Worm (Caenorhabditis elegans) whole organism, young adult: Measurements from ENCODE around the gene fbxa-24.

Experiments
- F52B5.7 ChIP-seq: sonication (generic microtip); optimal IDR thresholded peaks from 2 replicates; lab custom pipeline; 2016; ENCODE audit warnings: mild to moderate bottlenecking, missing genetic modification characterization, missing compliant biosample characterization
- ccch-3 ChIP-seq: fragments of 200-800 bp; sonication (Bioruptor generic); optimal IDR thresholded peaks from 2 replicates; lab custom pipeline; 2018; ENCODE audit warnings: mild to moderate bottlenecking, missing genetic modification characterization, missing compliant biosample characterization
- dpl-1 ChIP-seq: fragments of 150-350 bp; optimal IDR thresholded peaks from 2 replicates; lab custom pipeline; 2014; ENCODE audit warnings: missing biosample characterization, missing genetic modification reagents, missing genetic modification characterization
- gei-17 ChIP-seq: fragments of 200-800 bp; sonication (Bioruptor generic); optimal IDR thresholded peaks from 2 replicates; lab custom pipeline; 2018; ENCODE audit warnings: mild to moderate bottlenecking, missing genetic modification characterization, missing compliant biosample characterization
- him-1 ChIP-seq: sonication (generic microtip); optimal IDR thresholded peaks from 2 replicates; lab custom pipeline; 2016; ENCODE audit warnings: missing genotype, missing genetic modification reagents, missing genetic modification characterization, missing compliant biosample characterization
- hmg-1.2 ChIP-seq: fragments of 200-800 bp; sonication (Bioruptor generic); IDR thresholded peaks from 2 replicates; pipeline ENCODE4 v1.3.6; 2022; ENCODE audit warnings: missing genetic modification reagents, missing genetic modification characterization, missing compliant biosample characterization
- snpc-4 ChIP-seq, 5 experiments: fragments of 150-350 bp in 1 of 5; sonication (generic microtip) in 4 of 5; optimal IDR thresholded peaks; 2 replicates each; lab custom pipeline; 2014 to 2018; ENCODE audit warnings: missing genetic modification characterization in 5 of 5, missing biosample characterization in 3 of 5, antibody characterized with exemption in 2 of 5, mild to moderate bottlenecking in 2 of 5, missing compliant biosample characterization in 2 of 5, missing genotype in 2 of 5, moderate library complexity in 2 of 5, missing genetic modification reagents in 1 of 5
- unc-130 ChIP-seq: sonication (generic microtip); optimal IDR thresholded peaks from 2 replicates; lab custom pipeline; 2016; ENCODE audit warnings: missing genetic modification reagents, missing genetic modification characterization, missing compliant biosample characterization
- ztf-3 ChIP-seq: fragments of 200-800 bp; sonication (Bioruptor generic); optimal IDR thresholded peaks from 2 replicates; lab custom pipeline; 2018; ENCODE audit warnings: mild to moderate bottlenecking, missing genetic modification characterization, missing compliant biosample characterization

- no peak for TF ChIP-seq snpc-4 (GFP tag; optimal IDR thresholded peaks at IDR 0.05; lab: Kevin White, UChicago)
- peak in 1 of 4 experiments; percentile 33 for TF ChIP-seq snpc-4 (tag; optimal IDR thresholded peaks at IDR 0.05; lab: Kevin White, UChicago)
- no peak for TF ChIP-seq unc-130 (GFP tag; lab: Kevin White, UChicago)
- TF ChIP-seq dpl-1 (GFP tag; lab: Kevin White, UChicago), result no peak
- no peak for TF ChIP-seq ztf-3 (GFP tag; lab: Kevin White, UChicago)
- TF ChIP-seq F52B5.7 (tag; lab: Kevin White, UChicago), result no peak
- TF ChIP-seq gei-17, result no peak
- TF ChIP-seq ccch-3 (GFP tag; lab: Kevin White, UChicago), result no peak
- no peak for TF ChIP-seq him-1 (tag; lab: Kevin White, UChicago)
- TF ChIP-seq hmg-1.2, result peak; percentile 93
These were observed 5.8 kb upstream of the fbxa-24 start for ce11 chrII:3810550-3810949.
